Worm (Caenorhabditis elegans): ENCODE results near the gene F57A8.6.

Gene F57A8.6

DNA sequence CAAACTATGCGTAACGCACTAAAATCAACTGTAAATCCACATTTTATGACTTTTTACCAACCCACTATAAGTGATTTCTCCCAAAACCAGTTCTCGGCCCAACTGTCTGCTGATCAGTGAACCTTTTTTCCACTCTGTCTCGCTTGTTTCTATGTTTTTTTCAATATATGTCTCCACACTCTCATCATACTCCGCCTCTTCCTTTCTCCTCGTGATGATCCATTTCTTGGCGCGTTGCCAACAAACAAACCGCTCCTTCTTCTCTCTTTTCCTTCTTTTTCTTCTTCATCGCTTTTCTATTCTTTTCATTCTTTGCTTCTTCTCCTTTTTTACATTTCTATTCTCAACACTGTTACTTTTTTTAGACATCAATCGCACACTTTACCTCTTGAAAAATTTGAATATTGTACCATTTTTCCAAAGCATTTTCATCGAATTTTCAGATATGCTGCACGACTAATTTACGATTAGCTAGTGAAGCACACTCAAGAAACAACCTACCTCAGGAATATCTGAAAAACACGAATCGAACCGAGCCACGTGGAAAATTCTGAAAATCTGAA, 30.4 kb downstream of the F57A8.6 start, which contains the start of gene T06E8.8 (continued):
- TF ChIP-seq ztf-3 (GFP tag; optimal IDR thresholded peaks at IDR 0.05) (no peak), lsl-1 (GFP tag; optimal IDR thresholded peaks at IDR 0.05) (no peak), pha-4 (tag; optimal IDR thresholded peaks at IDR 0.05) (no peak), Y95B8A.8 (GFP tag; IDR thresholded peaks at IDR 0.05) (no peak), lin-40 (tag; optimal IDR thresholded peaks at IDR 0.05) (peak; percentile 77)

DNA sequence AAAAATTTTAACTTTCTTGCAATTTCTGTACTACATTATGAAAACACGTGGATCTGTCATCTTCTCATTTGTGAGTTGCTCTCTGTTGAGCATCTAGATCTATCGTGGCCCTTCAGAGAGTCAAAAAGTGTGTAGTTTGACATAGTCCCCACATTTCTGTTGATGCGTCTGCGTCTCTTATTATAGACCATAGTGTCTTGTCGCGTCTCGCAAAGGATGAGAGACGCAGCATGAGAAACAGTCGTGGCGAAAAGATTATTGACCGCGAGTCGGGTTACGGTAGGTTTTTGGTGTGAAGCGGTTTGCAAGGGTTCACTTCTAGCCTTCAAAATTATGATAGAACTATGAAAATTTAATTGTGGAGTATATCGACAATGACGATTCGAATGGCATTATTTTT, 31.4 kb downstream of the F57A8.6 start:
- TF ChIP-seq cebp-2 (GFP tag; IDR thresholded peaks at IDR 0.05) = no peak
- peak; percentile 5 for TF ChIP-seq lin-54 (GFP tag; optimal IDR thresholded peaks at IDR 0.05)
- peak; percentile 21 for TF ChIP-seq tbp1 (GFP tag; optimal IDR thresholded peaks at IDR 0.05)
- no peak for TF ChIP-seq Y56A3A.18 (GFP tag; IDR thresholded peaks at IDR 0.05)
- TF ChIP-seq sea-2 (GFP tag; IDR thresholded peaks at IDR 0.05) = no peak
- no peak for TF ChIP-seq madf-10 (tag; optimal IDR thresholded peaks at IDR 0.05)
- no peak for TF ChIP-seq lag-1 (GFP tag; IDR thresholded peaks at IDR 0.05)
- no peak for TF ChIP-seq ceh-79 (tag; optimal IDR thresholded peaks at IDR 0.05)
- TF ChIP-seq rec-8 (tag; optimal IDR thresholded peaks at IDR 0.05) = no peak
- TF ChIP-seq dpl-1 (GFP tag; optimal IDR thresholded peaks at IDR 0.05) = no peak
- no peak for TF ChIP-seq snpc-3.4 (tag; optimal IDR thresholded peaks at IDR 0.05)
- 0 out of 2 replicates have a peak, but pooled peaks have one; percentile 20 for TF ChIP-seq C06A6.2 (GFP tag; conservative IDR thresholded peaks at IDR 0.05)
- TF ChIP-seq cebp-1 (GFP tag; IDR thresholded peaks at IDR 0.05) = no peak
- peak; percentile 50 for TF ChIP-seq cebp-1 (tag; optimal IDR thresholded peaks at IDR 0.05)
- no peak for TF ChIP-seq nhr-179 (tag; optimal IDR thresholded peaks at IDR 0.05)
- TF ChIP-seq K12H6.12 (tag; optimal IDR thresholded peaks at IDR 0.05) = peak; percentile 53
- TF ChIP-seq athp-1 (tag; optimal IDR thresholded peaks at IDR 0.05) = no peak
- no peak for TF ChIP-seq mxl-1 (tag; optimal IDR thresholded peaks at IDR 0.05)
- TF ChIP-seq unc-130 (GFP tag; optimal IDR thresholded peaks at IDR 0.05) = no peak
- TF ChIP-seq ceh-100 (GFP tag; IDR thresholded peaks at IDR 0.05) = no peak
- no peak for TF ChIP-seq sdz-38 (tag; optimal IDR thresholded peaks at IDR 0.05)
- peak; percentile 94 for TF ChIP-seq hmg-1.2 (GFP tag; IDR thresholded peaks at IDR 0.05)
- no peak for TF ChIP-seq F10E7.11 (tag; optimal IDR thresholded peaks at IDR 0.05)
- no peak for TF ChIP-seq hlh-12 (tag; optimal IDR thresholded peaks at IDR 0.05)
- TF ChIP-seq attf-3 (GFP tag; conservative IDR thresholded peaks at IDR 0.05) = no peak
- peak; percentile 23 for TF ChIP-seq ceh-27 (GFP tag; optimal IDR thresholded peaks at IDR 0.05)
- TF ChIP-seq mcd-1 (GFP tag; IDR thresholded peaks at IDR 0.05) = peak; percentile 35; the same call in 1 of the 2 replicates
- TF ChIP-seq ZK185.1 (tag; optimal IDR thresholded peaks at IDR 0.05; ENCODE audit: poor library complexity, severe bottlenecking) = no peak
- TF ChIP-seq F22D6.2 (tag; optimal IDR thresholded peaks at IDR 0.05) = no peak
- no peak for TF ChIP-seq lin-26 (GFP tag; IDR thresholded peaks at IDR 0.05)
- TF ChIP-seq ztf-18 (tag; optimal IDR thresholded peaks at IDR 0.05) = no peak
- no peak for TF ChIP-seq tbx-9 (tag; optimal IDR thresholded peaks at IDR 0.05; ENCODE audit: borderline replicate concordance)
- peak; percentile 36; the same call in 1 of the 2 replicates for TF ChIP-seq dox-1 (GFP tag; IDR thresholded peaks at IDR 0.05)
- no peak for TF ChIP-seq egl-44 (GFP tag; IDR thresholded peaks at IDR 0.05)
- peak; percentile 14 for TF ChIP-seq pha-4 (tag; optimal IDR thresholded peaks at IDR 0.05)
- no peak for TF ChIP-seq lin-40 (tag; optimal IDR thresholded peaks at IDR 0.05)
- TF ChIP-seq Y53G8AR.9 (GFP tag; conservative IDR thresholded peaks at IDR 0.05) = no peak
- peak; percentile 6 for TF ChIP-seq unc-62 (GFP tag; optimal IDR thresholded peaks at IDR 0.05)
- no peak for TF ChIP-seq T26A5.8 (tag; optimal IDR thresholded peaks at IDR 0.05)
- TF ChIP-seq lin-35 (GFP tag; optimal IDR thresholded peaks at IDR 0.05) = no peak
- no peak for TF ChIP-seq ztf-3 (GFP tag; optimal IDR thresholded peaks at IDR 0.05)
- TF ChIP-seq pbrm-1 (GFP tag; IDR thresholded peaks at IDR 0.05) = peak; percentile 55
- TF ChIP-seq zim-3 (tag; optimal IDR thresholded peaks at IDR 0.05) = no peak
- TF ChIP-seq zfh-2 (GFP tag; conservative IDR thresholded peaks at IDR 0.05) = no peak
- no peak for TF ChIP-seq aptf-3 (GFP tag; IDR thresholded peaks at IDR 0.05)

Data from whole organism, young adult.